Worm (Caenorhabditis elegans) whole organism, mixed stage, embryonic: ENCODE data around the gene fbxb-3.

Experiments
- elt-1 ChIP-seq: sonication (generic microtip); optimal IDR thresholded peaks from 2 replicates; lab custom pipeline; 2017; ENCODE audit warnings: missing genetic modification characterization, mild to moderate bottlenecking, missing compliant biosample characterization, antibody characterized with exemption, moderate library complexity, borderline replicate concordance; ENCODE audit not compliant: insufficient read depth
- mep-1 ChIP-seq: fragments of 150-350 bp; optimal IDR thresholded peaks from 2 replicates; lab custom pipeline; 2017; ENCODE audit warnings: missing biosample characterization, missing genetic modification reagents, missing genetic modification characterization, inconsistent platforms
- snpc-4 ChIP-seq: fragments of 150-350 bp; optimal IDR thresholded peaks from 2 replicates; lab custom pipeline; 2014; ENCODE audit warnings: missing biosample characterization, missing genetic modification characterization
- unc-62 ChIP-seq: fragments of 150-350 bp; optimal IDR thresholded peaks from 2 replicates; lab custom pipeline; 2014; ENCODE audit warnings: missing biosample characterization, missing genetic modification reagents, missing genetic modification characterization

- TF ChIP-seq unc-62 (no peak), mep-1 (no peak), snpc-4 (tag; lab: Kevin White, UChicago) (no peak), elt-1 (tag; lab: Kevin White, UChicago) (no peak)
Observed at ce11 chrIV:11864226-11864625, 25.5 kb downstream of the fbxb-3 start, which contains the start of gene trpa-1.
